Fruit fly (Drosophila melanogaster) whole organism, wandering third instar larva: ENCODE results near the gene nau.

Experiments
- Vsx2 ChIP-seq: fragments of 200-300, 225-300 bp; sonication (Bioruptor generic); optimal IDR thresholded peaks from 2 replicates; lab custom pipeline; 2018; ENCODE audit warnings: missing biosample characterization, missing genetic modification characterization; ENCODE audit not compliant: partially characterized antibody
- fru ChIP-seq: fragments of 200-800 bp; sonication (Bioruptor generic); optimal IDR thresholded peaks from 3 replicates; lab custom pipeline; 2016; ENCODE audit warnings: missing biosample characterization, mild to moderate bottlenecking, missing genetic modification characterization
- sv ChIP-seq: fragments of 200-800 bp; sonication (Bioruptor generic); optimal IDR thresholded peaks from 3 replicates; lab custom pipeline; 2016; ENCODE audit warnings: missing biosample characterization, missing genetic modification characterization

DNA sequence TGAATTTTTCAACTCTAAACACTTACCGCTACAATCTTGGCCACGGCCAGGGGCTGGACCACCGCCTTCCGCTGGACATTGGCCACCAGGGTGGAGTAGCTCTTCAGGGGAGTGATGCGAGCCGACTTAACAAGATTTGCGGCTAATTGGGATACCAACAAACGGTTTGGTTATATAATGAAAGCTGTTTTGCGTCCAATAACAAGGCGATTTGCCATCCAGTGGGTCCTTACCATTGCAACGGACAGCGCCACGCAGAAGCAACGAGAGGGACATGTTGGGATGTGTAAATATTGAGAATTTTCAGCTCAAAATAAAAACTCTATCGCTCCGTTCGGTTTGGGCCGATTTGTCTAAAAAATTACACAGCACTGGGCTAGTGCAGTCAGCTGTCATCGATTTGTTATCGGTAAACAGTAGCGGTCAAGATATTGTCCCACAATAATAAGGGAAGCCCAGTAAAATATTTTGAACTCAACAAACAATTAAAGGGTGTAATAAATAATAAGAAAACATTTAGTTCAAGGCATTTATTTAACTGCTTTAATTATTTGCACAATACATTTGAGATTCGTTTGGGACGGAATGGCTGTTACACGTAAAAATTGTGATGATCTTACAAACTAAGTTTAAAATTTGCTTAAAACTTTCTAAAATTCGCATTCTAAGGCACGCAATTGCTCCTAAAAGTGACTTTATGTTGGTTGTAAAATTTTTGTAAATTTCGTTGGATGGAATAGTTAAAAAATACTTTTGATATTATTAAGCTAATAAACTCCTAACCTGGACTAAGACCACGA lies 42.3 kb upstream of the nau start, which contains the start of gene SdhD:
- no peak for TF ChIP-seq Vsx2 (GFP tag; lab: Kevin White, UChicago)
- peak; percentile 15 for TF ChIP-seq fru
- TF ChIP-seq sv, result peak; percentile 21
